Fruit fly (Drosophila melanogaster): ENCODE results near the gene opa.

opa gene

dm6 chr3R:4858508-4859275, 6.1 kb downstream of the opa start:
- TF ChIP-seq Hr78 (GFP tag; optimal IDR thresholded peaks at IDR 0.05) (no peak), OdsH (GFP tag; optimal IDR thresholded peaks at IDR 0.05) (no peak), CG9705 (GFP tag; optimal IDR thresholded peaks at IDR 0.05) (no peak), HLH106 (tag; optimal IDR thresholded peaks at IDR 0.05) (no peak), Hr83 (GFP tag; optimal IDR thresholded peaks at IDR 0.05; ENCODE audit: poor library complexity, severe bottlenecking) (no peak), jim (GFP tag; optimal IDR thresholded peaks at IDR 0.05) (no peak), dl (GFP tag; optimal IDR thresholded peaks at IDR 0.05; ENCODE audit: insufficient read depth in 1 of 2, partially characterized antibody in 2 of 2) (no peak), Jra (GFP tag; optimal IDR thresholded peaks at IDR 0.05) (no peak), sv (GFP tag; optimal IDR thresholded peaks at IDR 0.05) (no peak), woc (GFP tag; optimal IDR thresholded peaks at IDR 0.05) (no peak), ey (GFP tag; optimal IDR thresholded peaks at IDR 0.05) (no peak), dmrt93B (GFP tag; optimal IDR thresholded peaks at IDR 0.05) (no peak), psq (GFP tag; optimal IDR thresholded peaks at IDR 0.05) (no peak), sage (GFP tag; optimal IDR thresholded peaks at IDR 0.05) (no peak), Dif (GFP tag; optimal IDR thresholded peaks at IDR 0.05; ENCODE audit: partially characterized antibody) (no peak), dsf (GFP tag; optimal IDR thresholded peaks at IDR 0.05; ENCODE audit: borderline replicate concordance) (no peak), foxo (GFP tag; optimal IDR thresholded peaks at IDR 0.05) (no peak), Myc (optimal IDR thresholded peaks at IDR 0.05) (no peak), Hnf4 (GFP tag; optimal IDR thresholded peaks at IDR 0.05) (no peak)

- TF ChIP-seq CrebA (GFP tag; optimal IDR thresholded peaks at IDR 0.05; ENCODE audit: borderline replicate concordance) (no peak), brk (GFP tag; optimal IDR thresholded peaks at IDR 0.05) (no peak), dmrt93B (GFP tag; optimal IDR thresholded peaks at IDR 0.05) (no peak), rgr (GFP tag; optimal IDR thresholded peaks at IDR 0.05) (no peak), foxo (GFP tag; optimal IDR thresholded peaks at IDR 0.05) (no peak), CG9705 (GFP tag; optimal IDR thresholded peaks at IDR 0.05) (no peak), h (GFP tag; optimal IDR thresholded peaks at IDR 0.05) (no peak)
Measured at dm6 chr3R:4861144-4861543, 8.5 kb downstream of the opa start.

- TF ChIP-seq woc (GFP tag; optimal IDR thresholded peaks at IDR 0.05) (no peak), CrebA (GFP tag; optimal IDR thresholded peaks at IDR 0.05; ENCODE audit: borderline replicate concordance) (no peak), sv (GFP tag; optimal IDR thresholded peaks at IDR 0.05) (no peak), foxo (GFP tag; optimal IDR thresholded peaks at IDR 0.05) (no peak), Hr78 (GFP tag; optimal IDR thresholded peaks at IDR 0.05) (no peak), Rel (GFP tag; optimal IDR thresholded peaks at IDR 0.05) (no peak), Rel (tag; optimal IDR thresholded peaks at IDR 0.05) (no peak), Jra (GFP tag; optimal IDR thresholded peaks at IDR 0.05) (no peak), N (GFP tag; optimal IDR thresholded peaks at IDR 0.05) (no peak), tai (GFP tag; optimal IDR thresholded peaks at IDR 0.05) (no peak), dl (GFP tag; optimal IDR thresholded peaks at IDR 0.05; ENCODE audit: insufficient read depth in 1 of 2, partially characterized antibody in 2 of 2) (no peak), GATAd (GFP tag; optimal IDR thresholded peaks at IDR 0.05) (no peak), Hnf4 (GFP tag; optimal IDR thresholded peaks at IDR 0.05) (no peak), rgr (GFP tag; optimal IDR thresholded peaks at IDR 0.05) (no peak), psq (GFP tag; optimal IDR thresholded peaks at IDR 0.05) (no peak), Dfd (GFP tag; optimal IDR thresholded peaks at IDR 0.05) (no peak), Mio (GFP tag; optimal IDR thresholded peaks at IDR 0.05) (no peak), lola (GFP tag; optimal IDR thresholded peaks at IDR 0.05) (no peak), Myc (optimal IDR thresholded peaks at IDR 0.05) (no peak), HLH106 (tag; optimal IDR thresholded peaks at IDR 0.05) (no peak)
Measured at dm6 chr3R:4863825-4864224, 11.2 kb downstream of the opa start.

dm6 chr3R:4864901-4865601, 12.4 kb downstream of the opa start:
- TF ChIP-seq woc (GFP tag; optimal IDR thresholded peaks at IDR 0.05) (no peak), GATAd (GFP tag; optimal IDR thresholded peaks at IDR 0.05) (no peak), CrebA (GFP tag; optimal IDR thresholded peaks at IDR 0.05; ENCODE audit: borderline replicate concordance) (no peak), Hr78 (GFP tag; optimal IDR thresholded peaks at IDR 0.05) (no peak), usp (GFP tag; optimal IDR thresholded peaks at IDR 0.05) (no peak), Hnf4 (GFP tag; optimal IDR thresholded peaks at IDR 0.05) (no peak), Hr83 (GFP tag; optimal IDR thresholded peaks at IDR 0.05; ENCODE audit: poor library complexity, severe bottlenecking) (no peak), sage (GFP tag; optimal IDR thresholded peaks at IDR 0.05) (no peak), Mio (GFP tag; optimal IDR thresholded peaks at IDR 0.05) (no peak), br (GFP tag; optimal IDR thresholded peaks at IDR 0.05) (no peak), HLH106 (tag; optimal IDR thresholded peaks at IDR 0.05) (no peak), tai (GFP tag; optimal IDR thresholded peaks at IDR 0.05) (no peak), brk (GFP tag; optimal IDR thresholded peaks at IDR 0.05) (no peak), Rel (GFP tag; optimal IDR thresholded peaks at IDR 0.05) (no peak), Rel (tag; optimal IDR thresholded peaks at IDR 0.05) (no peak), rgr (GFP tag; optimal IDR thresholded peaks at IDR 0.05) (no peak)
